Worm (Caenorhabditis elegans) whole organism, L3 larva: Measurements from ENCODE around the gene Y65A5A.1.

Source experiments
- ZK546.5 ChIP-seq: sonication (generic microtip); optimal IDR thresholded peaks from 2 replicates; lab custom pipeline; 2017; ENCODE audit warnings: missing biosample characterization, missing genetic modification characterization
- ama-1 ChIP-seq: fragments of 150-350 bp; optimal IDR thresholded peaks from 2 replicates; lab custom pipeline; 2018
- ceh-16 ChIP-seq: sonication (generic microtip); optimal IDR thresholded peaks from 2 replicates; lab custom pipeline; 2017; ENCODE audit warnings: missing biosample characterization, missing genetic modification characterization
- ceh-9 ChIP-seq: sonication (generic microtip); optimal IDR thresholded peaks from 2 replicates; lab custom pipeline; 2018; ENCODE audit warnings: missing biosample characterization, missing genetic modification characterization
- egl-27 ChIP-seq: sonication (generic microtip); optimal IDR thresholded peaks from 4 replicates; lab custom pipeline; 2017; ENCODE audit warnings: missing biosample characterization, missing genetic modification reagents, missing genetic modification characterization
- egl-5 ChIP-seq: fragments of 150-350 bp; optimal IDR thresholded peaks from 2 replicates; lab custom pipeline; 2017; ENCODE audit warnings: missing biosample characterization, missing genetic modification reagents, missing genetic modification characterization, inconsistent platforms
- elt-2 ChIP-seq: sonication (generic microtip); optimal IDR thresholded peaks from 2 replicates; lab custom pipeline; 2016; ENCODE audit warnings: missing genetic modification reagents, mild to moderate bottlenecking, missing genetic modification characterization, missing compliant biosample characterization
- eor-1 ChIP-seq, 2 experiments: fragments of 150-350 bp; optimal IDR thresholded peaks; 2 replicates each; lab custom pipeline; 2014 to 2018; ENCODE audit warnings: missing biosample characterization in 2 of 2, missing genetic modification characterization in 2 of 2
- fos-1 ChIP-seq: fragments of 150-350 bp; optimal IDR thresholded peaks from 2 replicates; lab custom pipeline; 2014; ENCODE audit warnings: missing biosample characterization, missing genetic modification characterization
- hmg-11 ChIP-seq: sonication (generic microtip); optimal IDR thresholded peaks from 2 replicates; lab custom pipeline; 2016; ENCODE audit warnings: missing genetic modification characterization, missing compliant biosample characterization
- jun-1 ChIP-seq: fragments of 150-350 bp; optimal IDR thresholded peaks from 2 replicates; lab custom pipeline; 2014; ENCODE audit warnings: missing biosample characterization, missing genetic modification reagents, missing genetic modification characterization
- lin-15B ChIP-seq: fragments of 150-350 bp; optimal IDR thresholded peaks from 2 replicates; lab custom pipeline; 2014; ENCODE audit warnings: missing biosample characterization, missing genetic modification characterization
- lin-39 ChIP-seq: fragments of 150-350 bp; optimal IDR thresholded peaks from 2 replicates; lab custom pipeline; 2018; ENCODE audit warnings: missing biosample characterization, missing genetic modification reagents, missing genetic modification characterization
- mdl-1 ChIP-seq: fragments of 150-350 bp; optimal IDR thresholded peaks from 2 replicates; lab custom pipeline; 2014; ENCODE audit warnings: missing biosample characterization, missing genetic modification characterization
- mml-1 ChIP-seq: fragments of 150-350 bp; sonication (generic microtip); optimal IDR thresholded peaks from 3 replicates; lab custom pipeline; 2014; ENCODE audit warnings: missing biosample characterization, missing genetic modification characterization
- nfya-1 ChIP-seq: sonication (generic microtip); optimal IDR thresholded peaks from 2 replicates; lab custom pipeline; 2017; ENCODE audit warnings: missing genetic modification characterization, mild to moderate bottlenecking, missing compliant biosample characterization, antibody characterized with exemption, moderate library complexity; ENCODE audit not compliant: insufficient read depth
- nhr-11 ChIP-seq: fragments of 150-350 bp; optimal IDR thresholded peaks from 2 replicates; lab custom pipeline; 2014; ENCODE audit warnings: missing biosample characterization, missing genetic modification characterization
- nhr-23 ChIP-seq: fragments of 150-350 bp; optimal IDR thresholded peaks from 2 replicates; lab custom pipeline; 2014; ENCODE audit warnings: missing biosample characterization, missing genetic modification reagents, missing genetic modification characterization
- nhr-25 ChIP-seq: sonication (generic microtip); optimal IDR thresholded peaks from 2 replicates; lab custom pipeline; 2017; ENCODE audit warnings: missing biosample characterization, missing genetic modification characterization
- nhr-28 ChIP-seq: fragments of 150-350 bp; optimal IDR thresholded peaks from 2 replicates; lab custom pipeline; 2014; ENCODE audit warnings: missing biosample characterization, missing genetic modification characterization
- nhr-43 ChIP-seq: sonication (generic microtip); optimal IDR thresholded peaks from 2 replicates; lab custom pipeline; 2016; ENCODE audit warnings: mild to moderate bottlenecking, missing genetic modification characterization, missing compliant biosample characterization; ENCODE audit not compliant: poor library complexity, severe bottlenecking
- nhr-67 ChIP-seq: fragments of 150-350 bp; optimal IDR thresholded peaks from 2 replicates; lab custom pipeline; 2014; ENCODE audit warnings: missing biosample characterization, missing genetic modification characterization
- nhr-77 ChIP-seq: fragments of 150-350 bp; optimal IDR thresholded peaks from 2 replicates; lab custom pipeline; 2014; ENCODE audit warnings: missing biosample characterization, missing genetic modification characterization
- pha-4 ChIP-seq: fragments of 150-350 bp; optimal IDR thresholded peaks from 2 replicates; lab custom pipeline; 2014; ENCODE audit warnings: missing biosample characterization, missing genetic modification reagents, missing genetic modification characterization
- pqm-1 ChIP-seq: fragments of 150-350 bp; optimal IDR thresholded peaks from 2 replicates; lab custom pipeline; 2017; ENCODE audit warnings: missing biosample characterization, missing genetic modification characterization, inconsistent platforms
- sea-2 ChIP-seq: fragments of 150-350 bp; sonication (generic microtip); optimal IDR thresholded peaks from 4 replicates; lab custom pipeline; 2014; ENCODE audit warnings: missing biosample characterization, missing genetic modification reagents, missing genetic modification characterization
- skn-1 ChIP-seq: fragments of 150-350 bp; optimal IDR thresholded peaks from 2 replicates; lab custom pipeline; 2014; ENCODE audit warnings: missing biosample characterization, missing genetic modification characterization
- snpc-4 ChIP-seq: fragments of 150-350 bp; optimal IDR thresholded peaks from 2 replicates; lab custom pipeline; 2014; ENCODE audit warnings: missing biosample characterization, missing genetic modification characterization
- tbx-2 ChIP-seq: sonication (generic microtip); optimal IDR thresholded peaks from 2 replicates; lab custom pipeline; 2016; ENCODE audit warnings: mild to moderate bottlenecking, missing genetic modification characterization, missing compliant biosample characterization
- unc-39 ChIP-seq: sonication (generic microtip); optimal IDR thresholded peaks from 4 replicates; lab custom pipeline; 2017; ENCODE audit warnings: missing biosample characterization, missing genetic modification characterization
- ztf-11 ChIP-seq: fragments of 150-350 bp; optimal IDR thresholded peaks from 2 replicates; lab custom pipeline; 2014; ENCODE audit warnings: missing biosample characterization, missing genetic modification characterization
- ztf-4 ChIP-seq: fragments of 150-350 bp; optimal IDR thresholded peaks from 2 replicates; lab custom pipeline; 2014; ENCODE audit warnings: missing biosample characterization, missing genetic modification characterization

Gene Y65A5A.1

ce11 chrIV:16388136-16388635, 11.4 kb downstream of the Y65A5A.1 start:
- TF ChIP-seq hmg-11, result peak; percentile 77
- TF ChIP-seq elt-2 (tag; lab: Kevin White, UChicago), result peak; percentile 2
- TF ChIP-seq pha-4, result peak; percentile 17
- peak; percentile 19 for TF ChIP-seq lin-15B (tag; lab: Kevin White, UChicago)
- peak; percentile 29 for TF ChIP-seq nhr-43 (tag; lab: Kevin White, UChicago)
- no peak for TF ChIP-seq nhr-23
- TF ChIP-seq lin-39 (tag; lab: Kevin White, UChicago), result peak; percentile 56
- no peak for TF ChIP-seq ztf-4 (tag; lab: Kevin White, UChicago)
- no peak for TF ChIP-seq mml-1 (tag; lab: Kevin White, UChicago)
- peak; percentile 40 for TF ChIP-seq nfya-1 (tag; lab: Kevin White, UChicago)

ce11 chrIV:16384665-16385064, 15.0 kb downstream of the Y65A5A.1 start:
- TF ChIP-seq mml-1 (tag; lab: Kevin White, UChicago) (no peak), pqm-1 (no peak), snpc-4 (tag; lab: Kevin White, UChicago) (no peak), elt-2 (tag; lab: Kevin White, UChicago) (no peak), ceh-16 (no peak), nhr-23 (no peak), unc-39 (tag; lab: Kevin White, UChicago) (no peak), hmg-11 (no peak)

DNA sequence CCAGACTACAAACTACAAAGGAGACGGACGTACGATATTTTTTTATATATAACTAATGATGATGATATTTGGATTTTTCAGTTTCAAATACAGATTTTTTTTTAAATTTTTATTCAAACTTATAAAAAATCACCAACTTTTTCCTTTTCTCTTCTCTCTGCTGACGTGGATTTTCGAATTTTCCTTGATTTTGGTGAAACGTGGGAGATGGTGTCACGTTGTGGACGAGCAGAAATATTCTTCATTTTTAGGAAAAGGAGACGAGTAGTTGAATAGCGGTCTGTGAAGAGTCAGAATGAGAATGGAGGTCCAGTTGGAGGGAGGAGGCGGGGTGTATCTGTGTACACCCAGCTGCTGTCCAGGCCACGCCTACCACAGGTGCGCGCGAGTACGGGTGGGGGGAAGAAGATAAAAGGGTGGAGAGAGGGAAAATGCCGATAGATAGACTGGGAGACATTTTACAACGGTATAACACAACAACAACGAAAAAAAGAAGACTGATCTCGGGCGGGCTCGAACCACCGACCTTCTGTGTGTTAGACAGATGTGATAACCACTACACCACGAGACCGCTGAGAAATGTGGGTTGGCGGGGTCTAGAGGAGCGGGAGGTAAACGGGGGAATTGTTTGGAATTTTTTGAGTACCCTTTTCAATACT, 17.6 kb downstream of the Y65A5A.1 start, which contains the start of gene Y7A9D.1:
TSS of gene Y7A9D.1 (minus strand) at position 283 of the 659 bp plus-strand sequence.
- TF ChIP-seq nhr-28, result no peak
- no peak for TF ChIP-seq nhr-77 (tag; lab: Kevin White, UChicago)
- TF ChIP-seq pha-4, result peak; percentile 35
- TF ChIP-seq tbx-2 (tag; lab: Kevin White, UChicago), result peak; percentile 18
- TF ChIP-seq nhr-67 (tag; lab: Kevin White, UChicago), result no peak
- TF ChIP-seq unc-39 (tag; lab: Kevin White, UChicago), result peak; percentile 5
- no peak for TF ChIP-seq pqm-1
- peak; percentile 53 for TF ChIP-seq skn-1 (tag; lab: Kevin White, UChicago)
- peak; percentile 1 for TF ChIP-seq egl-27
- no peak for TF ChIP-seq nhr-11 (tag; lab: Kevin White, UChicago)
- TF ChIP-seq ZK546.5, result no peak
- TF ChIP-seq snpc-4 (tag; lab: Kevin White, UChicago), result peak; percentile 70
- TF ChIP-seq sea-2 (GFP tag; lab: Kevin White, UChicago), result no peak
- no peak for TF ChIP-seq fos-1 (tag; lab: Kevin White, UChicago)
- no peak for TF ChIP-seq nhr-23
- no peak for TF ChIP-seq ztf-4 (tag; lab: Kevin White, UChicago)
- peak; percentile 39 for TF ChIP-seq lin-39 (tag; lab: Kevin White, UChicago)
- peak; percentile 65 for TF ChIP-seq hmg-11
- TF ChIP-seq nhr-25 (tag; lab: Kevin White, UChicago), result peak; percentile 29
- TF ChIP-seq nhr-43 (tag; lab: Kevin White, UChicago), result peak; percentile 37
- no peak for TF ChIP-seq ama-1 (lab: Kevin White, UChicago)
- peak; percentile 24 for TF ChIP-seq elt-2 (tag; lab: Kevin White, UChicago)
- peak; percentile 55 for TF ChIP-seq nfya-1 (tag; lab: Kevin White, UChicago)

DNA sequence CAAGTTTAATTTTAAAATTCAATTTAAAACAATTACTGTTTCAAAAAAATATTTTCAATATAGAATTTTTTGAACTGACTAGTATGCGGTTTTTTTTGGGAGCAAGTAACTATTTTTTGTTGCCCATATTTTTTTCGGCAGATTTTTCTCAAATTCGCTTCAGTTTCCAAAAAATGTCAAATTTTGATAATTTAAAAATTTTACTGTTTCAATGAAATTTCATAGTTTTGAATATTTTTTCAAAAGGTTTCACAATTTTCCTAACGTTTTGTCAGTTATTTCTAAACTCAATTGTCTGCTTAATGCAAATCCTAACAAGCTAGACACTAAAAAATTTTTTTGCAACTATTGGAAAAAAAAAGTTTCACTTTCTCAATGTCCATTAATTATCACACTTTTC, 18.7 kb downstream of the Y65A5A.1 start:
- TF ChIP-seq eor-1 (tag; optimal IDR thresholded peaks at IDR 0.05; lab: Kevin White, UChicago), result no peak
- no peak for TF ChIP-seq mdl-1 (tag; lab: Kevin White, UChicago)
- TF ChIP-seq ZK546.5, result no peak
- no peak for TF ChIP-seq nhr-43 (tag; lab: Kevin White, UChicago)
- no peak for TF ChIP-seq egl-5 (tag; lab: Kevin White, UChicago)
- TF ChIP-seq ztf-11 (tag; lab: Kevin White, UChicago), result no peak
- no peak for TF ChIP-seq pha-4
- TF ChIP-seq skn-1 (tag; lab: Kevin White, UChicago), result no peak
- no peak for TF ChIP-seq lin-39 (tag; lab: Kevin White, UChicago)
- no peak for TF ChIP-seq nfya-1 (tag; lab: Kevin White, UChicago)
- no peak for TF ChIP-seq ceh-9 (tag; lab: Kevin White, UChicago)
- no peak for TF ChIP-seq jun-1 (tag; lab: Kevin White, UChicago)
- TF ChIP-seq, all 47 proteins: peak for 0
